Worm (Caenorhabditis elegans): ENCODE measurements around the gene C33C12.4.

C33C12.4 gene

DNA sequence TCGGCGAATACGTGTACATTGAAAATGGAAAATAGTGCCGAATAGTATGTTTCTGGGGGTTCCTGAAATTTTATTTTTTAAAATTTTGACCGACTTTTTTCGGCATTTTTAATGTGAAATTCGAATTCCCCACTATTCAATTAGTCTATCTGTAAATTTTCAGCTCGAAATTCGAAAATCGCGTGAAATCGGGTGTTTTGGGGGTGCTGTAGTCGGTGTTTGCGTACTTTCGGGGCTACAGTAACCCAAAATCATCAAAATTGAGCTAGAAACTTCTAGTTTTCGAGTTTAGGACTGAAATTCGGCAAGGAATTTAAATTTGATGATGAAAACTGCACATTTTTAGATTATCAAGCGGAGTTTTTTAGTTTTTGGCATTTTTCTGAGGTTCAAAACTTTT lies 35.9 kb upstream of the C33C12.4 start:
- TF ChIP-seq ref-2 (tag; optimal IDR thresholded peaks at IDR 0.05) (no peak), syd-9 (tag; optimal IDR thresholded peaks at IDR 0.05) (no peak), ceh-9 (tag; optimal IDR thresholded peaks at IDR 0.05) (no peak), lin-11 (tag; optimal IDR thresholded peaks at IDR 0.05) (no peak), fkh-6 (tag; optimal IDR thresholded peaks at IDR 0.05) (no peak)

DNA sequence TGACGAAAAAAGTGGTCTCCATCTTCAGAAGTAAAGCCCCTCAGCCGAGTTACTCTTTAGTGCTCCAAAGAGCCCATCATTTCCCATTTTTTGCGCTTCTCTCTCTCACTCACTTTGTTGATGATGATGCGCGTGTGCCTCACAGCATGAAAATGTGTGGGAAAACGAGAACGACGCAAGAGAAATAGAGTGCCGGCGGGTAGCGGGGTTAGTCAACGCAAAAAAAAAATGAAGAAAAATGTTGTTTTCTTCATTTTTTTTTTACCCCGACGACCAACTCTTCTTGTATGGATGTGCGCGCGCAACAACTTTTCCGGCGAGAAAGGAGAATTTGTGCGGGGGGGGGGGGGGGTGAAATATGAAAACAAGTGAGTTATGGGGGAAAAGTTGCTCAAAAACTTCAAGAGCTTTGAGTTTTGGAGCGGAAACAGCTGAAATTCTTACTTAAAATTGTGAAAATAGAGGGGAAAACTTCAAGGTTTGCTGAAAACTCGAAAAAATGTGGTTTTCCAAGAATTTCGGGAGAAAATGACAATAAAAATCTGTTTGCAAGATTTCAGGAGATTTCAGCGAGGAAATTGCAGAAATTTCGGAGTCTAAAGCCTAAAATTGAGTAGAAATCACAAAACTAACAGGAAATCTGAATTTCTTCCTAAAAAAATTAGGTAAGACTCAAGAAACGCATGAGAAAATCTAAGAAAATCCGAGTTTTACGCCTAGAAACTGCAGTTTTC lies 31.4 kb upstream of the C33C12.4 start, which contains the start of gene C33C12.1:
Gene C33C12.1, plus strand, starts transcription at position 684 of the 734 bp plus-strand sequence.
- TF ChIP-seq ceh-19 (GFP tag; optimal IDR thresholded peaks at IDR 0.05) (no peak), sox-4 (tag; optimal IDR thresholded peaks at IDR 0.05) (no peak), elt-2 (tag; optimal IDR thresholded peaks at IDR 0.05) (no peak), nfya-1 (tag; optimal IDR thresholded peaks at IDR 0.05) (no peak), unc-42 (tag; optimal IDR thresholded peaks at IDR 0.05) (peak; percentile 50)

DNA sequence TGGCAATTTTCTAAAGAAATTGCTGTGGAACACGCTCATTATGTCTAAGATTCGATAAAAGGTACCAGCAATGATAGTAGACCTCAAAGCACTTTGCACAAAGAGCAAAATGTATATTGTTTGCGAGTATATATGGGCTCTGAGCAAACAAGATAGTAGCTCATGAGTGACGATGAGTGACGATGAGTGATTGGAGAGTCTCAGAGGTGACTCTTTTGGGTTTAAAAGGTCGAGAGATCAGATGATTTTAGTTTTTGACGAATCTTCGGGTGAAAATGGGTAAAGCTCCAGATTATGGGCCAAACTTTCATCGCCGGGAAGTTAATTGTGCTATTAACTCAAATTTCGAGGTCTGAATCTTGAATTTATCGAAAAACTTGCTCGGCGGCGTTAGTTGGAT lies 30.5 kb upstream of the C33C12.4 start:
- TF ChIP-seq unc-3 (GFP tag; conservative IDR thresholded peaks at IDR 0.05) (no peak), unc-3 (tag; optimal IDR thresholded peaks at IDR 0.05) (no peak), ets-4 (tag; optimal IDR thresholded peaks at IDR 0.05) (no peak), T23F11.4 (GFP tag; optimal IDR thresholded peaks at IDR 0.05) (no peak), eyg-1 (tag; optimal IDR thresholded peaks at IDR 0.05) (no peak), npax-4 (tag; optimal IDR thresholded peaks at IDR 0.05) (no peak), Y22D7AL.16 (tag; optimal IDR thresholded peaks at IDR 0.05) (no peak), unc-55 (GFP tag; optimal IDR thresholded peaks at IDR 0.05) (no peak), hlh-13 (GFP tag; optimal IDR thresholded peaks at IDR 0.05) (no peak), ceh-14 (tag; optimal IDR thresholded peaks at IDR 0.05) (no peak), ceh-6 (GFP tag; optimal IDR thresholded peaks at IDR 0.05) (no peak), tbx-7 (tag; optimal IDR thresholded peaks at IDR 0.05) (no peak), madf-2 (tag; optimal IDR thresholded peaks at IDR 0.05) (no peak), pha-4 (tag; optimal IDR thresholded peaks at IDR 0.05) (no peak)

DNA sequence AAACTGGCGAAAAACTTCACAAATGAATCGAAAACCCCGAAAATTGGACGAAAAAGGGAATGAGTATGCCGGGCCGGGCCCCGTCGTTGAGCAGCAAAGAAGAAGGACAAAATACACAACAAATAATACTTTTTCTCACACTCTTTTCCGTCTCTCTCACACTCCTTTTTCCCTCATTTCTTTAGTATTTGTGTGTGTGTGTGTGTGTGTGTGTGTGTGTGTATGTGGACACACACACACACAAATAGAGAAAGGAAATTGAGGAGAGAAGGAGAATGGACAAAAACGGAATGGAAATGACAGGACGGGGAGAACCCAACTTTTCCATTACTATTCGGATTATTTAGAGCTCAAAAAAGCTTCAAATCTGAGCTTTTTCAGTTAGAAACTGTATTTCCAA lies 29.3 kb upstream of the C33C12.4 start:
- no peak for TF ChIP-seq hlh-6 (tag; optimal IDR thresholded peaks at IDR 0.05)
- TF ChIP-seq pqm-1 (tag; optimal IDR thresholded peaks at IDR 0.05), result no peak
- no peak for TF ChIP-seq ceh-22 (tag; optimal IDR thresholded peaks at IDR 0.05)
- TF ChIP-seq dve-1 (tag; optimal IDR thresholded peaks at IDR 0.05), result peak; percentile 14
- no peak for TF ChIP-seq syd-9 (tag; optimal IDR thresholded peaks at IDR 0.05)
- peak; percentile 53 for TF ChIP-seq unc-42 (tag; optimal IDR thresholded peaks at IDR 0.05)
- TF ChIP-seq ceh-9 (tag; optimal IDR thresholded peaks at IDR 0.05), result no peak
- no peak for TF ChIP-seq che-1 (tag; optimal IDR thresholded peaks at IDR 0.05)
- no peak for TF ChIP-seq ceh-24 (tag; optimal IDR thresholded peaks at IDR 0.05)
- TF ChIP-seq odd-2 (tag; optimal IDR thresholded peaks at IDR 0.05), result no peak
- peak; percentile 47 for TF ChIP-seq ceh-31 (tag; optimal IDR thresholded peaks at IDR 0.05)
- peak; percentile 40 for TF ChIP-seq nfya-1 (tag; optimal IDR thresholded peaks at IDR 0.05)
- TF ChIP-seq hlh-15 (tag; optimal IDR thresholded peaks at IDR 0.05), result no peak
- TF ChIP-seq sdc-2 (tag; optimal IDR thresholded peaks at IDR 0.05), result no peak
- TF ChIP-seq elt-2 (tag; optimal IDR thresholded peaks at IDR 0.05), result peak; percentile 9
- TF ChIP-seq pax-1 (tag; optimal IDR thresholded peaks at IDR 0.05), result no peak
- TF ChIP-seq pag-3 (tag; optimal IDR thresholded peaks at IDR 0.05; ENCODE audit: borderline replicate concordance), result no peak
- peak; percentile 27 for TF ChIP-seq ceh-34 (tag; optimal IDR thresholded peaks at IDR 0.05)
- peak; percentile 52 for TF ChIP-seq tbx-2 (tag; optimal IDR thresholded peaks at IDR 0.05)
- no peak for TF ChIP-seq hlh-8 (tag; optimal IDR thresholded peaks at IDR 0.05)

Measured in whole organism, late embryonic.